Worm (Caenorhabditis elegans) whole organism, L2 larva: ENCODE measurements around the gene cdd-1.

Source experiments
- ama-1 ChIP-seq: fragments of 150-350 bp; optimal IDR thresholded peaks from 2 replicates; lab custom pipeline; 2018; ENCODE audit warnings: inconsistent platforms
- lin-13 ChIP-seq: fragments of 150-350 bp; optimal IDR thresholded peaks from 2 replicates; lab custom pipeline; 2014; ENCODE audit warnings: missing biosample characterization, missing genetic modification reagents, missing genetic modification characterization
- lsy-2 ChIP-seq, 2 experiments: fragments of 150-350 bp in 1 of 2; sonication (generic microtip) in 1 of 2; optimal IDR thresholded peaks; 2 replicates each; lab custom pipeline; 2014 to 2017; ENCODE audit warnings: missing biosample characterization in 2 of 2, missing genetic modification characterization in 2 of 2
- nhr-11 ChIP-seq: fragments of 150-350 bp; optimal IDR thresholded peaks from 2 replicates; lab custom pipeline; 2014; ENCODE audit warnings: missing biosample characterization, missing genetic modification characterization
- ztf-11 ChIP-seq: sonication (generic microtip); optimal IDR thresholded peaks from 2 replicates; lab custom pipeline; 2017; ENCODE audit warnings: missing biosample characterization, missing genetic modification characterization

DNA sequence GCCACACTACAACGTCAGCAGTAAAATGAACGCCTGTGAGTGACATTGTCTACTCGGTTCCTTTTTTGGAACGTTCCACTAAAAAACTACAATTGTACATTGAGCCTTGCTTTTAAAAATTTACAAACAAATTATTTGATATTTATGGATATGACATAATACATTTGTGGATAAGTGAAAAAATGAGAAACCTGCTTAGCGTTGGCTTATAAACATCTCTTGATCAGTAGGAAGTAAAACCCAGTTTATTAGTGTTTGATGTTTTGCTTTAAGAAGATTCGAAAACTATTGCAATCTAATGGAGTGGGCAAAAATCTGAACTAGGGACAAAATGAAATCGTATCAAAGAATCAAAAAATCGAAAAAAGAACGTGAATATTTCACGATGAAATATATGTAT lies 6.0 kb upstream of the cdd-1 start:
- TF ChIP-seq lsy-2 (tag; optimal IDR thresholded peaks at IDR 0.05; lab: Kevin White, UChicago), result no peak
- TF ChIP-seq nhr-11, result no peak
- no peak for TF ChIP-seq lin-13
- TF ChIP-seq ama-1 (lab: Kevin White, UChicago), result no peak
- no peak for TF ChIP-seq ztf-11 (tag; lab: Kevin White, UChicago)
